Worm (Caenorhabditis elegans): Measurements from ENCODE around the gene dpy-7.

ce11 chrX:7519569-7519968 lies 18.0 kb downstream of the dpy-7 start, which contains the start of gene chts-1:
- no peak for TF ChIP-seq blmp-1 (tag; optimal IDR thresholded peaks at IDR 0.05)
- no peak for TF ChIP-seq unc-86 (tag; optimal IDR thresholded peaks at IDR 0.05)
- TF ChIP-seq ama-1 (optimal IDR thresholded peaks at IDR 0.05), result no peak
- TF ChIP-seq nhr-237 (tag; optimal IDR thresholded peaks at IDR 0.05), result no peak
- no peak for TF ChIP-seq snpc-4 (tag; optimal IDR thresholded peaks at IDR 0.05)
- TF ChIP-seq nhr-19 (GFP tag; conservative IDR thresholded peaks at IDR 0.05), result no peak

Data from whole organism, L1 larva.